Fruit fly (Drosophila melanogaster): ENCODE results near the gene eIF3a.

DNA sequence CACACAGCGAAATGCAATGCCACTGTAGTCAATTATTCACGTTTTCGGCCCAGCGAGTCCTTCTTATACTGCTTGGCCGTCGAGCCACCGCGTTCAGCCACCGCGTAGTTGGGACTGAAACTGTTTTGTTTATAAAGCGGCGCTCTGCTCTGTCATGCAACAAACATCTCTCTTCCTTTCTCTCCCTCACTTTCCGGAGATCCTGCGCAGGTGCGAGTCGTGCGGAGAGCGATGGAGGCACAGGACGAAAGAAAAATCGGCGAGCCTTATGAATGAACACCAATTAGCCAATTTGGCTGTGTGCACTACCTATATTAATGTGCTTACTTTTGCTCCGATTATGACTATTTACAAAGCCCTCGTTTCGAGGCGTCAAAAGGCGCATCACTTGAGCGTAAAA, 14.2 kb downstream of the eIF3a start, which contains the start of gene CG32944:
- TF ChIP-seq toy (GFP tag; IDR thresholded peaks at IDR 0.05) = no peak
- TF ChIP-seq Dfd (GFP tag; optimal IDR thresholded peaks at IDR 0.05) = no peak
- TF ChIP-seq Six4 (GFP tag; optimal IDR thresholded peaks at IDR 0.05) = no peak
- TF ChIP-seq wor (GFP tag; IDR thresholded peaks at IDR 0.05) = no peak
- no peak for TF ChIP-seq CG4424 (GFP tag; optimal IDR thresholded peaks at IDR 0.05)

All from whole organism, embryonic.